Worm (Caenorhabditis elegans): ENCODE measurements around the gene F28C1.1.

Gene F28C1.1

DNA sequence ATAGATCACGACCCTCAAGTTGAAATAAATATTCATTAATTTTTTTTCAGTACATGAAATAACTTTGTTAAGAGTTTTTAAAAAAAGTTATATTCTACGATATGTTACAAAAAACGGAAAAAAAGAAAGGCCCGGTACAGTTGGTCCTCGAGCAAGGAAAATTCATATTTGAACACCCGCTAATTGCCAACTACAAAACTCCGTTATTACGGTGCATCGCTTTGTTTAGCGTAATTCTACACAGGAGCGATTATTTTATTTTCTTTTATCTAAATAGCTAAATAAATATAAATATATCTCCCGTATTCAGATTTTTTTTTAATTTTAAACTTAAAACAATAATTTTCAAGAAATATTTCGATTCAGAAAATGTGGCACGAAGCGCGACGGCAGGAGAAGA is at the start of gene F28C1.1:
TSS of gene F28C1.1 (plus strand) at position 365 of the 400 bp plus-strand sequence.
- TF ChIP-seq lin-32 (GFP tag; optimal IDR thresholded peaks at IDR 0.05) (no peak), ces-1 (GFP tag; optimal IDR thresholded peaks at IDR 0.05) (peak; percentile 53), zip-8 (tag; optimal IDR thresholded peaks at IDR 0.05) (no peak), pha-4 (tag; optimal IDR thresholded peaks at IDR 0.05) (no peak), unc-62 (GFP tag; optimal IDR thresholded peaks at IDR 0.05) (no peak), lin-13 (tag; optimal IDR thresholded peaks at IDR 0.05) (no peak), drap-1 (GFP tag; optimal IDR thresholded peaks at IDR 0.05) (no peak), mep-1 (tag; optimal IDR thresholded peaks at IDR 0.05) (no peak), elt-1 (tag; optimal IDR thresholded peaks at IDR 0.05; ENCODE audit: borderline replicate concordance, insufficient read depth) (no peak), lsy-2 (tag; optimal IDR thresholded peaks at IDR 0.05) (peak; percentile 20)

DNA sequence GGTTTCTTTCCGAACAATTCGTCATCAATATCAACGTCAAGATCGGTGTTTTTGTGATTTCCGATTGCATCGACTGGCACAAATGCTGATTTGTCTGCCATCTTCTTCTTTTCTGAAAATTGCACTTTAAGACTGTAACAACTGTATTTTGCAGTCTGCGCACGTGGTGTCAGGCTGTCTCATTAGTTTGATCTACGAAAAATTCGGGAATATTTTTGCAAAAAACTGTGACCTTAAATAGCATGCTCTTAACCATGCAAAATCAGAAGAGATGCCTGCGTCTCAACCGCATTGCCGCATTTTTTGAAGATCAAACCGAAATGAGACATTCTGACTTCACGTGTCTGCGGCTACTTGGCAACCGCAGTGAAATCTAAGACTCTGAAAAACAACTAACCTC is 49.2 kb upstream of the F28C1.1 start, which contains the start of gene K01D12.7:
TSS of gene K01D12.7 (minus strand) at position 101 of the 400 bp plus-strand sequence.
- no peak for TF ChIP-seq bed-3 (GFP tag; optimal IDR thresholded peaks at IDR 0.05)
- no peak for TF ChIP-seq sptf-1 (tag; optimal IDR thresholded peaks at IDR 0.05)
- no peak for TF ChIP-seq nhr-237 (tag; optimal IDR thresholded peaks at IDR 0.05)
- TF ChIP-seq tbx-8 (GFP tag; optimal IDR thresholded peaks at IDR 0.05) = no peak
- no peak for TF ChIP-seq nhr-76 (tag; optimal IDR thresholded peaks at IDR 0.05)
- no peak for TF ChIP-seq cnd-1 (tag; optimal IDR thresholded peaks at IDR 0.05)
- TF ChIP-seq ceh-43 (GFP tag; optimal IDR thresholded peaks at IDR 0.05) = no peak
- no peak for TF ChIP-seq M03D4.4 (tag; optimal IDR thresholded peaks at IDR 0.05)
- no peak for TF ChIP-seq lin-13 (tag; optimal IDR thresholded peaks at IDR 0.05)

ce11 chrV:12402355-12402754 is 48.2 kb upstream of the F28C1.1 start, which contains the start of gene K01D12.8:
K01D12.8 (plus strand) TSS chrV:12402655.
- TF ChIP-seq ztf-11 (tag; optimal IDR thresholded peaks at IDR 0.05) (no peak), M03D4.4 (tag; optimal IDR thresholded peaks at IDR 0.05) (no peak), ceh-83 (GFP tag; optimal IDR thresholded peaks at IDR 0.05) (no peak), flh-1 (GFP tag; optimal IDR thresholded peaks at IDR 0.05) (no peak), nhr-237 (tag; optimal IDR thresholded peaks at IDR 0.05) (no peak), nhr-28 (tag; optimal IDR thresholded peaks at IDR 0.05) (no peak), elt-3 (tag; optimal IDR thresholded peaks at IDR 0.05) (no peak), drap-1 (GFP tag; optimal IDR thresholded peaks at IDR 0.05) (no peak), nhr-76 (tag; optimal IDR thresholded peaks at IDR 0.05) (no peak), lsy-2 (tag; optimal IDR thresholded peaks at IDR 0.05) (no peak), pha-4 (tag; optimal IDR thresholded peaks at IDR 0.05) (no peak), cnd-1 (tag; optimal IDR thresholded peaks at IDR 0.05) (no peak), zip-8 (tag; optimal IDR thresholded peaks at IDR 0.05) (no peak), hlh-1 (tag; optimal IDR thresholded peaks at IDR 0.05) (no peak), sptf-1 (tag; optimal IDR thresholded peaks at IDR 0.05) (no peak), lin-13 (tag; optimal IDR thresholded peaks at IDR 0.05) (no peak)

DNA sequence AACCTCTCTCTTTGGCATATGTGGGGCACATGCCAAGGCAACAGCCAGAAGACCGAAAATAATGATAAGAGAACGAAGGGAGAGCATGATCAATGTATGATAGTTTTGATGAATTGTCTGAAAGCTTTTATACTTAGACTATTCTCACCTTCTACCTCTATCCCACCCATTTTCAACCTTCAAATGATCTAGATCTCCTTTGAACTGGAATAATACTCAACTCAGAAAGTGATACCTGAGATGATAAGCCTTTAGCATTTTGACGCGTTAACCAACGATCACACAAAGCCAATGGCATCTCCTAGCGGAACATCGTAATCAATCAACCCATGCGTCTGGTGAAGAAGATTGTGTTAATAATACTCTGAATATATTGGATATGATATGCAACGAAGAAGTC is 46.1 kb upstream of the F28C1.1 start, which contains the start of gene K01D12.9:
TSS of gene K01D12.9 (minus strand) at position 101 of the 400 bp plus-strand sequence.
- TF ChIP-seq drap-1 (GFP tag; optimal IDR thresholded peaks at IDR 0.05) (no peak), pha-4 (tag; optimal IDR thresholded peaks at IDR 0.05) (no peak), ces-1 (GFP tag; optimal IDR thresholded peaks at IDR 0.05) (no peak), ceh-39 (tag; optimal IDR thresholded peaks at IDR 0.05) (no peak), nhr-2 (tag; optimal IDR thresholded peaks at IDR 0.05) (no peak), bed-3 (GFP tag; optimal IDR thresholded peaks at IDR 0.05) (no peak), unc-120 (tag; optimal IDR thresholded peaks at IDR 0.05; ENCODE audit: poor library complexity, severe bottlenecking) (no peak), nhr-76 (tag; optimal IDR thresholded peaks at IDR 0.05) (no peak), snpc-4 (tag; optimal IDR thresholded peaks at IDR 0.05) (no peak), lin-32 (GFP tag; optimal IDR thresholded peaks at IDR 0.05) (no peak)

- TF ChIP-seq ham-2 (GFP tag; optimal IDR thresholded peaks at IDR 0.05) (no peak), drap-1 (GFP tag; optimal IDR thresholded peaks at IDR 0.05) (no peak), cnd-1 (tag; optimal IDR thresholded peaks at IDR 0.05) (no peak), unc-39 (tag; optimal IDR thresholded peaks at IDR 0.05) (no peak), mep-1 (tag; optimal IDR thresholded peaks at IDR 0.05) (no peak), ceh-39 (tag; optimal IDR thresholded peaks at IDR 0.05) (no peak), unc-62 (GFP tag; optimal IDR thresholded peaks at IDR 0.05) (no peak), hlh-1 (tag; optimal IDR thresholded peaks at IDR 0.05) (no peak), ceh-43 (GFP tag; optimal IDR thresholded peaks at IDR 0.05) (no peak), zip-8 (tag; optimal IDR thresholded peaks at IDR 0.05) (no peak), M03D4.4 (tag; optimal IDR thresholded peaks at IDR 0.05) (no peak), bed-3 (GFP tag; optimal IDR thresholded peaks at IDR 0.05) (no peak), flh-1 (GFP tag; optimal IDR thresholded peaks at IDR 0.05) (no peak), lin-13 (tag; optimal IDR thresholded peaks at IDR 0.05) (no peak), ceh-83 (GFP tag; optimal IDR thresholded peaks at IDR 0.05) (no peak), mab-5 (tag; optimal IDR thresholded peaks at IDR 0.05) (no peak)
Observed at ce11 chrV:12405929-12406328, 44.7 kb upstream of the F28C1.1 start, which contains the start of gene K01D12.10. K01D12.10 (plus strand) TSS chrV:12406229.

Data from whole organism, mixed stage, embryonic.